Fruit fly (Drosophila melanogaster): ENCODE results near the gene CG12817.

Gene CG12817

dm6 chr3R:10265552-10266137 lies 41.1 kb upstream of the CG12817 start (continued):
- TF ChIP-seq sima (GFP tag; optimal IDR thresholded peaks at IDR 0.05): no peak
- no peak for TF ChIP-seq CG18011 (GFP tag; optimal IDR thresholded peaks at IDR 0.05)
- peak; percentile 18 for TF ChIP-seq pum (GFP tag; optimal IDR thresholded peaks at IDR 0.05)
- TF ChIP-seq tx (GFP tag; optimal IDR thresholded peaks at IDR 0.05): peak; percentile 5
- TF ChIP-seq esg (GFP tag; conservative IDR thresholded peaks at IDR 0.05): peak; percentile 46; the same call in 1 of the 2 replicates
- peak; percentile 44 for TF ChIP-seq Sox102F (GFP tag; optimal IDR thresholded peaks at IDR 0.05)
- TF ChIP-seq cad (GFP tag; optimal IDR thresholded peaks at IDR 0.05): no peak
- TF ChIP-seq CG7357 (GFP tag; IDR thresholded peaks at IDR 0.05): 0 out of 3 replicates have a peak, but pooled peaks have one; percentile 34
- peak; percentile 42 for TF ChIP-seq CG10267 (tag; optimal IDR thresholded peaks at IDR 0.05)
- TF ChIP-seq eyg (GFP tag; optimal IDR thresholded peaks at IDR 0.05): peak; percentile 5
- TF ChIP-seq pita (GFP tag; optimal IDR thresholded peaks at IDR 0.05): no peak
- TF ChIP-seq CG12236 (GFP tag; optimal IDR thresholded peaks at IDR 0.05): no peak
- TF ChIP-seq D19A (tag; optimal IDR thresholded peaks at IDR 0.05): no peak
- TF ChIP-seq Adf1 (GFP tag; IDR thresholded peaks at IDR 0.05): peak; percentile 64
- no peak for TF ChIP-seq Doc2 (GFP tag; IDR thresholded peaks at IDR 0.05)
- no peak for TF ChIP-seq zfh1 (GFP tag; IDR thresholded peaks at IDR 0.05)
- TF ChIP-seq chinmo (GFP tag; IDR thresholded peaks at IDR 0.05; ENCODE audit: partially characterized antibody): 0 out of 4 replicates have a peak, but pooled peaks have one; percentile 67
- no peak for TF ChIP-seq ash1 (GFP tag; optimal IDR thresholded peaks at IDR 0.05)
- TF ChIP-seq CG4404 (GFP tag; IDR thresholded peaks at IDR 0.05): peak; percentile 26; the same call in 1 of the 2 replicates
- TF ChIP-seq CG10274 (GFP tag; optimal IDR thresholded peaks at IDR 0.05): no peak
- TF ChIP-seq Dip3 (GFP tag; optimal IDR thresholded peaks at IDR 0.05): peak; percentile 72
- TF ChIP-seq ara (GFP tag; IDR thresholded peaks at IDR 0.05): no peak
- TF ChIP-seq sqz (GFP tag; optimal IDR thresholded peaks at IDR 0.05): no peak
- TF ChIP-seq HLHmδ (GFP tag; optimal IDR thresholded peaks at IDR 0.05): no peak
- peak; percentile 83 for TF ChIP-seq CG2120 (GFP tag; optimal IDR thresholded peaks at IDR 0.05)
- peak; percentile 43 for TF ChIP-seq CG17385 (GFP tag; optimal IDR thresholded peaks at IDR 0.05)
- no peak for TF ChIP-seq CG4617 (GFP tag; optimal IDR thresholded peaks at IDR 0.05; ENCODE audit: borderline replicate concordance)
- no peak for TF ChIP-seq jing (GFP tag; optimal IDR thresholded peaks at IDR 0.05)
- no peak for TF ChIP-seq jigr1 (GFP tag; IDR thresholded peaks at IDR 0.05)
- no peak for TF ChIP-seq bbx (GFP tag; IDR thresholded peaks at IDR 0.05; ENCODE audit: partially characterized antibody)
- TF ChIP-seq danr (GFP tag; IDR thresholded peaks at IDR 0.05): no peak
- TF ChIP-seq trem (tag; optimal IDR thresholded peaks at IDR 0.05): no peak
- no peak for TF ChIP-seq lov (optimal IDR thresholded peaks at IDR 0.05)
- TF ChIP-seq lov (GFP tag; IDR thresholded peaks at IDR 0.05): no peak
- peak; percentile 64 for TF ChIP-seq lilli (GFP tag; optimal IDR thresholded peaks at IDR 0.05)
- no peak for TF ChIP-seq Dll (GFP tag; IDR thresholded peaks at IDR 0.05; ENCODE audit: partially characterized antibody)
- peak; percentile 65 for TF ChIP-seq CG18619 (GFP tag; optimal IDR thresholded peaks at IDR 0.05)
- TF ChIP-seq corto (GFP tag; optimal IDR thresholded peaks at IDR 0.05): no peak
- no peak for TF ChIP-seq MTF-1 (GFP tag; optimal IDR thresholded peaks at IDR 0.05; ENCODE audit: borderline replicate concordance)
- TF ChIP-seq Ets97D (GFP tag; optimal IDR thresholded peaks at IDR 0.05): peak; percentile 27
- TF ChIP-seq CG11560 (tag; IDR thresholded peaks at IDR 0.05): peak; percentile 56; the same call in 1 of the 3 replicates
- TF ChIP-seq Optix (GFP tag; IDR thresholded peaks at IDR 0.05): no peak
- no peak for TF ChIP-seq repo (GFP tag; optimal IDR thresholded peaks at IDR 0.05)
- TF ChIP-seq nom (GFP tag; optimal IDR thresholded peaks at IDR 0.05): no peak
- TF ChIP-seq exex (tag; optimal IDR thresholded peaks at IDR 0.05): peak; percentile 12
- TF ChIP-seq pan (optimal IDR thresholded peaks at IDR 0.05): no peak
- peak in 1 of 2 experiments; percentile 57 for TF ChIP-seq pan (GFP tag; optimal IDR thresholded peaks at IDR 0.05 in 1 of 2, IDR thresholded peaks at IDR 0.05 in 1 of 2)
- TF ChIP-seq Mes4 (GFP tag; optimal IDR thresholded peaks at IDR 0.05): no peak
- peak; percentile 44 for TF ChIP-seq Fer3 (tag; optimal IDR thresholded peaks at IDR 0.05)
- TF ChIP-seq wdn (GFP tag; IDR thresholded peaks at IDR 0.05): peak; percentile 52
- TF ChIP-seq CrebB (tag; optimal IDR thresholded peaks at IDR 0.05): no peak
